Worm (Caenorhabditis elegans): Measurements from ENCODE around the gene T05C12.11.
A peak's percentile ranks its signal among the peaks of the same experiment; 100 is the strongest.

DNA sequence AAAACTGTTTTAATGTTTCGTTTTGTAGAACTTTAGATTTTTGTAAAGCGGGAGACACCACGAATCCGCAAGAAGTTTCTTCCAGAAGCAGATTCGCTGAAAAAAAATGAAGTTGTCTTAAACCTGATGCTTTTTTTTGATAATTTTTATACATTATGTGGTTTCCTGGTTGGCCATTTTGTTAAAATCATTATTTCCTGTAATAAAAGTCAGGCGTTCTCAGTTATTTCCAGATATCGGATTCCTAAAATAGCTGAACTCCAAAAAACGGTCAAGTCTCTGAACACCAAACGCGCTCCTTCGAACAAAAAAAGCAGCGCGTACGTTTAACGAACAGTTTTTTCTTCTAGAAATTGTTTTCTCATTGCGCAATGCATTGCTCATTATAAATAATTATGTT, 32.9 kb downstream of the T05C12.11 start:
- no peak for TF ChIP-seq jun-1 (tag; optimal IDR thresholded peaks at IDR 0.05)
- TF ChIP-seq lim-7 (GFP tag; IDR thresholded peaks at IDR 0.05), result no peak
- TF ChIP-seq mdl-1 (tag; optimal IDR thresholded peaks at IDR 0.05), result no peak
- TF ChIP-seq mep-1 (tag; optimal IDR thresholded peaks at IDR 0.05), result peak; percentile 30
- no peak for TF ChIP-seq attf-4 (tag; optimal IDR thresholded peaks at IDR 0.05)
- TF ChIP-seq fos-1 (tag; optimal IDR thresholded peaks at IDR 0.05), result no peak
- TF ChIP-seq zag-1 (tag; optimal IDR thresholded peaks at IDR 0.05), result no peak
- no peak for TF ChIP-seq gei-8 (GFP tag; optimal IDR thresholded peaks at IDR 0.05)
- TF ChIP-seq ztf-7 (tag; optimal IDR thresholded peaks at IDR 0.05), result no peak
- TF ChIP-seq php-3 (GFP tag; IDR thresholded peaks at IDR 0.05), result no peak

Measured in whole organism, L4 larva.